Worm (Caenorhabditis elegans) whole organism, L2 larva: ENCODE data around the gene F15E6.4.
A peak's percentile ranks its signal among the peaks of the same experiment; 100 is the strongest.

Source experiments
- F13H6.1 ChIP-seq: sonication (generic microtip); optimal IDR thresholded peaks from 2 replicates; lab custom pipeline; 2016; ENCODE audit warnings: missing genetic modification characterization, missing compliant biosample characterization
- Y55F3AM.14 ChIP-seq: fragments of 200-800 bp; sonication (Bioruptor generic); optimal IDR thresholded peaks from 2 replicates; lab custom pipeline; 2018; ENCODE audit warnings: mild to moderate bottlenecking, missing genetic modification characterization, missing compliant biosample characterization
- alr-1 ChIP-seq: fragments of 150-350 bp; optimal IDR thresholded peaks from 2 replicates; lab custom pipeline; 2014; ENCODE audit warnings: missing biosample characterization, missing genetic modification characterization
- aly-2 ChIP-seq: fragments of 150-350 bp; optimal IDR thresholded peaks from 2 replicates; lab custom pipeline; 2014; ENCODE audit warnings: missing biosample characterization, missing genetic modification characterization
- ama-1 ChIP-seq: fragments of 150-350 bp; optimal IDR thresholded peaks from 2 replicates; lab custom pipeline; 2018; ENCODE audit warnings: inconsistent platforms
- ceh-16 ChIP-seq: fragments of 150-350 bp; optimal IDR thresholded peaks from 2 replicates; lab custom pipeline; 2014; ENCODE audit warnings: missing biosample characterization, missing genetic modification characterization
- dmd-4 ChIP-seq: sonication (generic microtip); optimal IDR thresholded peaks from 2 replicates; lab custom pipeline; 2017; ENCODE audit warnings: missing biosample characterization, missing genetic modification characterization
- elt-1 ChIP-seq: fragments of 150-350 bp; optimal IDR thresholded peaks from 2 replicates; lab custom pipeline; 2014; ENCODE audit warnings: missing biosample characterization, missing genetic modification characterization
- elt-3 ChIP-seq: sonication (generic microtip); optimal IDR thresholded peaks from 2 replicates; lab custom pipeline; 2017; ENCODE audit warnings: missing biosample characterization, missing genetic modification characterization
- fos-1 ChIP-seq: fragments of 150-350 bp; optimal IDR thresholded peaks from 2 replicates; lab custom pipeline; 2014; ENCODE audit warnings: missing biosample characterization, missing genetic modification characterization
- gmeb-1 ChIP-seq: fragments of 150-350 bp; optimal IDR thresholded peaks from 2 replicates; lab custom pipeline; 2014; ENCODE audit warnings: missing biosample characterization, missing genetic modification characterization
- lin-11 ChIP-seq: fragments of 150-350 bp; sonication (generic microtip); optimal IDR thresholded peaks from 2 replicates; lab custom pipeline; 2014; ENCODE audit warnings: missing biosample characterization, missing genetic modification characterization, inconsistent platforms, mixed read lengths
- lin-13 ChIP-seq: fragments of 150-350 bp; optimal IDR thresholded peaks from 2 replicates; lab custom pipeline; 2014; ENCODE audit warnings: missing biosample characterization, missing genetic modification reagents, missing genetic modification characterization
- lin-39 ChIP-seq: fragments of 150-350 bp; optimal IDR thresholded peaks from 2 replicates; lab custom pipeline; 2014; ENCODE audit warnings: missing biosample characterization, missing genetic modification reagents, missing genetic modification characterization
- lsy-2 ChIP-seq, 2 experiments: fragments of 150-350 bp in 1 of 2; sonication (generic microtip) in 1 of 2; optimal IDR thresholded peaks; 2 replicates each; lab custom pipeline; 2014 to 2017; ENCODE audit warnings: missing biosample characterization in 2 of 2, missing genetic modification characterization in 2 of 2
- mab-5 ChIP-seq: fragments of 150-350 bp; optimal IDR thresholded peaks from 2 replicates; lab custom pipeline; 2014; ENCODE audit warnings: missing biosample characterization, missing genetic modification characterization
- mbf-1 ChIP-seq: sonication (generic microtip); optimal IDR thresholded peaks from 2 replicates; lab custom pipeline; 2017; ENCODE audit warnings: missing biosample characterization, missing genetic modification characterization
- nhr-10 ChIP-seq: sonication (generic microtip); optimal IDR thresholded peaks from 2 replicates; lab custom pipeline; 2017; ENCODE audit warnings: missing biosample characterization, missing genetic modification characterization
- nhr-11 ChIP-seq: fragments of 150-350 bp; optimal IDR thresholded peaks from 2 replicates; lab custom pipeline; 2014; ENCODE audit warnings: missing biosample characterization, missing genetic modification characterization
- nhr-12 ChIP-seq: fragments of 150-350 bp; optimal IDR thresholded peaks from 2 replicates; lab custom pipeline; 2014; ENCODE audit warnings: missing biosample characterization, missing genetic modification characterization
- nhr-129 ChIP-seq: fragments of 150-350 bp; optimal IDR thresholded peaks from 2 replicates; lab custom pipeline; 2014; ENCODE audit warnings: missing biosample characterization, missing genetic modification characterization
- nhr-21 ChIP-seq: fragments of 150-350 bp; optimal IDR thresholded peaks from 2 replicates; lab custom pipeline; 2014; ENCODE audit warnings: missing biosample characterization, missing genetic modification characterization
- nhr-23 ChIP-seq: fragments of 150-350 bp; optimal IDR thresholded peaks from 2 replicates; lab custom pipeline; 2014; ENCODE audit warnings: missing biosample characterization, missing genetic modification reagents, missing genetic modification characterization
- nhr-237 ChIP-seq: fragments of 150-350 bp; optimal IDR thresholded peaks from 2 replicates; lab custom pipeline; 2014; ENCODE audit warnings: missing biosample characterization, missing genetic modification characterization
- nhr-25 ChIP-seq: fragments of 150-350 bp; sonication (generic microtip); optimal IDR thresholded peaks from 3 replicates; lab custom pipeline; 2014; ENCODE audit warnings: missing biosample characterization, missing genetic modification characterization
- nhr-6 ChIP-seq: fragments of 150-350 bp; optimal IDR thresholded peaks from 2 replicates; lab custom pipeline; 2014; ENCODE audit warnings: missing biosample characterization, missing genetic modification characterization
- nhr-77 ChIP-seq: fragments of 150-350 bp; optimal IDR thresholded peaks from 2 replicates; lab custom pipeline; 2014; ENCODE audit warnings: missing biosample characterization, missing genetic modification characterization
- skn-1 ChIP-seq: sonication (generic microtip); optimal IDR thresholded peaks from 2 replicates; lab custom pipeline; 2017; ENCODE audit warnings: missing biosample characterization, missing genetic modification characterization
- sma-3 ChIP-seq: sonication (generic microtip); optimal IDR thresholded peaks from 2 replicates; lab custom pipeline; 2016; ENCODE audit warnings: missing genetic modification reagents, missing genetic modification characterization, missing compliant biosample characterization
- snpc-4 ChIP-seq: fragments of 150-350 bp; optimal IDR thresholded peaks from 2 replicates; lab custom pipeline; 2014; ENCODE audit warnings: missing biosample characterization, missing genetic modification characterization
- unc-55 ChIP-seq: fragments of 150-350 bp; sonication (generic microtip); optimal IDR thresholded peaks from 3 replicates; lab custom pipeline; 2014; ENCODE audit warnings: missing biosample characterization, missing genetic modification reagents, missing genetic modification characterization
- unc-62 ChIP-seq: fragments of 150-350 bp; optimal IDR thresholded peaks from 2 replicates; lab custom pipeline; 2014; ENCODE audit warnings: missing biosample characterization, missing genetic modification reagents, missing genetic modification characterization
- zag-1 ChIP-seq: fragments of 150-350 bp; optimal IDR thresholded peaks from 2 replicates; lab custom pipeline; 2014; ENCODE audit warnings: missing biosample characterization, missing genetic modification characterization
- ztf-11 ChIP-seq: sonication (generic microtip); optimal IDR thresholded peaks from 2 replicates; lab custom pipeline; 2017; ENCODE audit warnings: missing biosample characterization, missing genetic modification characterization
- ztf-4 ChIP-seq: fragments of 150-350 bp; optimal IDR thresholded peaks from 2 replicates; lab custom pipeline; 2014; ENCODE audit warnings: missing biosample characterization, missing genetic modification characterization

F15E6.4 gene

DNA sequence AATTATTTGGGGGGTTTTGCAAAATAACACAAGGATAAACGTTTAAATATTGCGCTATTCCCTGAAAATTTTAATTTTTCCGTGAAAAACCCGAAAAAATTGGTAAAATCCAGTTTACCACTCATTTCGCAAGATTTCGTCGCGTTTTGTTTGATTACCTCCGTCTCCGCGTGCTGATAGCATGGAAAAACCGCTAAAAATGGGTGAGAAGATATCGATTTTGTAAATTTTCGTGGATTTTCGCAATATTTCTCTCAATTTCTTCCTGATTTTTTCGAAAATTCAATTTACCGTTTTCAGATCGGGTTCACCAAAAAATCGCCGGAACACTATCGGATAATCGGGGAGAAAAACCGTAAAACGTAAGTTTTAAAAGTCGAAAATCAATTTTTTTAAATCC, 43.5 kb upstream of the F15E6.4 start, which contains the start of gene ama-1:
Gene ama-1 (plus strand): TSS at position 301 of the 400 bp plus-strand sequence.
- TF ChIP-seq nhr-23 (tag; lab: Kevin White, UChicago), result no peak
- no peak for TF ChIP-seq unc-62 (GFP tag; lab: Kevin White, UChicago)
- no peak for TF ChIP-seq elt-3
- TF ChIP-seq nhr-77 (tag; lab: Kevin White, UChicago), result no peak
- no peak for TF ChIP-seq gmeb-1 (tag; lab: Kevin White, UChicago)
- TF ChIP-seq nhr-237, result no peak
- no peak for TF ChIP-seq elt-1 (tag; lab: Kevin White, UChicago)
- no peak for TF ChIP-seq skn-1 (tag; lab: Kevin White, UChicago)
- no peak for TF ChIP-seq lin-13 (GFP tag; lab: Kevin White, UChicago)
- no peak for TF ChIP-seq nhr-6 (tag; lab: Kevin White, UChicago)
- TF ChIP-seq lsy-2 (tag; optimal IDR thresholded peaks at IDR 0.05; lab: Kevin White, UChicago), result no peak
- TF ChIP-seq aly-2 (tag; lab: Kevin White, UChicago), result no peak
- no peak for TF ChIP-seq nhr-10 (tag; lab: Kevin White, UChicago)
- TF ChIP-seq ceh-16, result no peak
- TF ChIP-seq mab-5 (tag; lab: Kevin White, UChicago), result no peak

DNA sequence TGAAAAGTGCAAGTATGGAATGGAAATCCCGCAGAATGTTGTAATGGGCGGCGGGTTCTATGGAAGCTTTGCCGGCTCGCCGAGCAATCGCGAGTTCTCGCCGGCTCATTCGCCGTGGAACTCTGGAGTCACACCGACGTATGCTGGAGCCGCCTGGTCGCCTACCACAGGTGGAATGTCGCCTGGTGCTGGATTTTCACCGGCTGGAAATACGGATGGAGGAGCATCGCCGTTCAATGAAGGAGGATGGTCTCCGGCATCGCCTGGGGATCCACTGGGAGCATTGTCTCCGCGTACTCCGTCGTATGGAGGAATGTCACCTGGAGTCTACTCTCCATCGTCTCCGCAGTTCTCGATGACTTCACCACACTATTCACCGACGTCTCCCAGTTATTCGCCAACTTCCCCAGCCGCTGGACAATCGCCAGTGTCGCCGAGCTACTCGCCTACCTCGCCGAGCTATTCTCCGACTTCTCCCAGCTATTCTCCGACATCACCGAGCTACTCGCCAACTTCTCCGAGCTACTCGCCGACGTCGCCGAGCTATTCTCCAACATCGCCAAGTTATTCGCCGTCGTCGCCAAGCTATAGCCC, 36.2 kb upstream of the F15E6.4 start:
- TF ChIP-seq ztf-4 (tag; lab: Kevin White, UChicago) (no peak), elt-1 (tag; lab: Kevin White, UChicago) (no peak), unc-55 (GFP tag; lab: Kevin White, UChicago) (no peak), elt-3 (no peak), aly-2 (tag; lab: Kevin White, UChicago) (no peak), nhr-11 (no peak), dmd-4 (no peak), ceh-16 (no peak), nhr-25 (tag; lab: Kevin White, UChicago) (no peak), F13H6.1 (tag; lab: Kevin White, UChicago) (no peak), nhr-23 (tag; lab: Kevin White, UChicago) (no peak), sma-3 (GFP tag; lab: Kevin White, UChicago) (no peak), nhr-12 (no peak)
- TF ChIP-seq, all 48 proteins: peak for 0

DNA sequence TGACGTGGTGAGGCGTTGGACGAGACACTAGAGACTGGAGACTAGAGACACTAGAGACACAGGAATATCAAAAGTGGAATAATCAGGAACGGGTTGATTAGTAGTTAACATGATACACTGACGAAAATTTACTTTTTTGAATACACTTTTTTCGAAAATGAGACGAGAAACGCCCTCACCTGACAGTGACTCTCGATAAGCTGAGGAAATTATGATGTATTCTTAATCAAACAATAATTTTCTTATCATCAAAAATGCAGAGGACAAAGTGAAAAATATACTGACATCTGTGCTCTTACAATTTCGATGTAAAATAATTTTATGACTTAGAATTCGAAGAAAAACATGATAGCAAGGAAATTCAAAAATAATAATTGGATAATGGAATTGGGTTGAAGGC, 31.8 kb upstream of the F15E6.4 start:
- TF ChIP-seq fos-1 (tag; lab: Kevin White, UChicago), result peak; percentile 78
- TF ChIP-seq ceh-16, result no peak

DNA sequence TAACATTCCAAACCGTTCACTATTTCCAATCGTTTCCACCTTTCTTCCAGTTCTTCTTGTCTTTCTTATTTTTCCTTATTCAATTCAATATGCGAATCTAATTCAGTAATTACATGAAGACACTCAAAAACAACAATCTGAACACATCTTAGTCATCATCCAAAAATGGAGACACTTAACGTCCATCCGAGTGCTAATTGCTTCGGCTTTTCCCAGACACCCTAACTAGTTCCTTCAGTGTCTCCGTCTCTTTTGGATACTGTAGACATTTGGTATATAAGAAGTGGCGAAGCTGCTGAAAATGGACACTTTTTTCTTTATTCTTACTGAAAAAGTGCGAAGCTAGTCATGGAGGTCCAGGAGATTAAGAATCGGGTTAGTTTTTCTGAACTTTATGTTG, 28.3 kb upstream of the F15E6.4 start, which contains the start of gene col-33:
Gene col-33 (plus strand): TSS at position 301 of the 400 bp plus-strand sequence.
- TF ChIP-seq elt-3, result no peak
- no peak for TF ChIP-seq mbf-1 (tag; lab: Kevin White, UChicago)
- no peak for TF ChIP-seq ztf-11 (tag; lab: Kevin White, UChicago)

DNA sequence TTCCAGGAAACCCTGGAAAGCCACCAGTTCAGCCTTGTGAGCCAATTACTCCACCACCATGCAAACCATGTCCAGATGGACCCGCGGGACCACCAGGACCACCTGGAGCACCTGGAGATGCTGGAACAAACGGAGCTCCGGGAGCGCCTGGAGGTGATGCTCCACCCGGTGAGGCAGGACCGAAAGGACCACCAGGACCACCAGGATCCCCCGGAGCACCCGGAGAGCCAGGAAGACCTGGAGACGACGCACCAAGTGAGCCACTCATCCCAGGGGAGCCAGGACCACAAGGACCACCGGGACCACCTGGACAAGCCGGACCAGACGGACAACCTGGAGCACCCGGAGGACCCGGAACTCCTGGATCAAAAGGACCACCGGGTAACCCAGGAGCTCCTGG, 26.6 kb upstream of the F15E6.4 start:
- no peak for TF ChIP-seq nhr-10 (tag; lab: Kevin White, UChicago)
- TF ChIP-seq nhr-129, result no peak
- TF ChIP-seq alr-1 (tag; lab: Kevin White, UChicago), result no peak
- TF ChIP-seq nhr-21 (tag; lab: Kevin White, UChicago), result no peak
- TF ChIP-seq lin-39 (tag; lab: Kevin White, UChicago), result no peak
- no peak for TF ChIP-seq ama-1 (lab: Kevin White, UChicago)
- no peak for TF ChIP-seq ztf-11 (tag; lab: Kevin White, UChicago)
- no peak for TF ChIP-seq elt-1 (tag; lab: Kevin White, UChicago)
- no peak for TF ChIP-seq unc-62 (GFP tag; lab: Kevin White, UChicago)
- TF ChIP-seq Y55F3AM.14 (GFP tag; lab: Kevin White, UChicago), result no peak
- TF ChIP-seq nhr-23 (tag; lab: Kevin White, UChicago), result no peak
- TF ChIP-seq nhr-12, result no peak

DNA sequence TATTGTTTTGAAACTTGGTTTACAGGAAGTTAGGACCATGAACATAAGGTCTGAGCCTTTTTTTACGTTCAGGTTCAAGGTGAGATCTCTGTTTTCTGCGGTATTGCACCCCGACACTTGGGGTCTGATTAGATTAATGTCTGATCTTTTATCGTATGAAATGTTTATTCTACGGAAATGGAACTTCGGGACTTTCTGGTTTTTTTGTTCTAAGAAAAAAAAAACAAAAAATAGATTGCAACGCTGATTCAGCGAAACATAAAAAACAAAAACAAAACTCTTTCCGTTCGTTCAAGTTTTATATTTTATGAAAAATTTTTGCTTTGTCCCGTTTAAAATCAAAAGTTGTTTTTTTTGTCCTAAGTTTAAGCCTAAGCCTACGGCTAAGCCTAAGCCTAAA, 26.1 kb upstream of the F15E6.4 start, which contains the start of gene F36A4.5:
Gene F36A4.5 (plus strand): TSS at position 301 of the 400 bp plus-strand sequence.
- TF ChIP-seq ztf-4 (tag; lab: Kevin White, UChicago) (no peak), mab-5 (tag; lab: Kevin White, UChicago) (no peak), snpc-4 (tag; lab: Kevin White, UChicago) (no peak), lsy-2 (tag; optimal IDR thresholded peaks at IDR 0.05; lab: Kevin White, UChicago) (no peak), lin-39 (tag; lab: Kevin White, UChicago) (no peak), mbf-1 (tag; lab: Kevin White, UChicago) (no peak), lin-11 (no peak), gmeb-1 (tag; lab: Kevin White, UChicago) (no peak), F13H6.1 (tag; lab: Kevin White, UChicago) (no peak), zag-1 (tag; lab: Kevin White, UChicago) (no peak), nhr-77 (tag; lab: Kevin White, UChicago) (no peak), sma-3 (GFP tag; lab: Kevin White, UChicago) (no peak), nhr-21 (tag; lab: Kevin White, UChicago) (no peak)
